Fruit fly (Drosophila melanogaster): Measurements from ENCODE around the gene Xrcc2.

The Xrcc2 gene

DNA sequence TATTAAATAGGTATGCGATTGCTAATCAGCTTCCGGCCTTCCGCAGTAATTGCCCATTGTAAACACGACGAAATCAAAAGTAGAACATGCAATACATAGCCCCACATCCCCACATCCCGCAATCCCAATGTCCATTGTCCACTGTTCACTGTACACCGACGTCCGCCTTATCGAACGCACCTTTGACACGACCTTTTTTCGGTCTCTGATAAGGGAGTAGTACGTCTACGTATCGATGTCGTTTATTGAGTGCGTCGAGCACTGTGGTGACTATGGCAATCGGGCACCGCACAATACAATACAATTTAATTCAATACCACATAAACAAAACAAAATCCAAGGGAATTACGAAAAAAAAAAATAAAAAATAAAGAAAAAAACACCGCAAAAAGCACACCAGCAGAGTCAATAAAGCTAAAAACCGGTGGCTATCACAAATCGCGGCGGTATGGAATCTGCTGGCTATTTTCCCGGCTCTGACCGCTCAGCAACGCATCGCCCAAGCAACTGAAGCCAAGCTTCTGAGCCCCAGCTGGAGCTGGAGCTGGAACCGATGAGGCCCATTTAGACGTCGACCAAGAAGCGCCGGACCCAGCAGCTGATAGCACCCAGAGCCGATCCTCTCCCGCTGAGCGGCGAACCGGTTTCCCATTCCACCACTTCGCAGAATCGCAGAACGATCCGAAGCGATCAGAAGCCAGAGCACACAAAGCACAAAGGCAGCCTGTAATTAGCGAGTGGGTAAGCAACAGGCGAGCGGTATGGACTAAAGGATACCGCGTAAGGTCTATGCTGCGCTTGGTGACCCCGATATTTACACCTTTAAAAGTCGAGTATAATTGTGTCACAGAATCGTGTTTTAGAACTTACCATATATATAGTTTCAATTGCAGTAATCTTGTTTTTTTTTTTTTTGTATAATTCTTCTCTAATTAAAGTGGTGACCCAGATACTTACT lies 16.4 kb upstream of the Xrcc2 start, which contains the start of gene Hayan (continued):
- no peak for TF ChIP-seq CG10209 (GFP tag; optimal IDR thresholded peaks at IDR 0.05)
- TF ChIP-seq CG32767 (GFP tag; IDR thresholded peaks at IDR 0.05): no peak
- TF ChIP-seq CG16779 (GFP tag; IDR thresholded peaks at IDR 0.05): no peak
- no peak for TF ChIP-seq Ets97D (GFP tag; optimal IDR thresholded peaks at IDR 0.05)
- TF ChIP-seq knrl (GFP tag; IDR thresholded peaks at IDR 0.05; ENCODE audit: partially characterized antibody): no peak
- TF ChIP-seq CG15269 (tag; optimal IDR thresholded peaks at IDR 0.05): no peak
- no peak for TF ChIP-seq NfI (GFP tag; optimal IDR thresholded peaks at IDR 0.05)
- TF ChIP-seq MTF-1 (GFP tag; optimal IDR thresholded peaks at IDR 0.05; ENCODE audit: borderline replicate concordance): no peak
- TF ChIP-seq slp2 (GFP tag; optimal IDR thresholded peaks at IDR 0.05): no peak
- TF ChIP-seq gro (GFP tag; optimal IDR thresholded peaks at IDR 0.05): no peak
- TF ChIP-seq mld (GFP tag; IDR thresholded peaks at IDR 0.05; ENCODE audit: partially characterized antibody): no peak
- TF ChIP-seq CG4282 (GFP tag; optimal IDR thresholded peaks at IDR 0.05): no peak
- TF ChIP-seq Oli (tag; optimal IDR thresholded peaks at IDR 0.05): no peak
- no peak for TF ChIP-seq tio (GFP tag; optimal IDR thresholded peaks at IDR 0.05)
- TF ChIP-seq D19B (GFP tag; optimal IDR thresholded peaks at IDR 0.05): peak; percentile 80
- TF ChIP-seq CG2712 (tag; optimal IDR thresholded peaks at IDR 0.05): no peak
- TF ChIP-seq CG18619 (GFP tag; optimal IDR thresholded peaks at IDR 0.05): no peak
- TF ChIP-seq crp (GFP tag; optimal IDR thresholded peaks at IDR 0.05): no peak
- no peak for TF ChIP-seq Sox102F (GFP tag; optimal IDR thresholded peaks at IDR 0.05)
- TF ChIP-seq CG10979 (tag; optimal IDR thresholded peaks at IDR 0.05): no peak
- peak; percentile 6; the same call in 1 of the 3 replicates for TF ChIP-seq Dbx (GFP tag; IDR thresholded peaks at IDR 0.05)
- no peak for TF ChIP-seq CG1792 (GFP tag; optimal IDR thresholded peaks at IDR 0.05)
- no peak for TF ChIP-seq hth (optimal IDR thresholded peaks at IDR 0.05)
- no peak for TF ChIP-seq pfk (GFP tag; optimal IDR thresholded peaks at IDR 0.05)
- no peak for TF ChIP-seq CG12942 (GFP tag; optimal IDR thresholded peaks at IDR 0.05)
- no peak for TF ChIP-seq ato (GFP tag; IDR thresholded peaks at IDR 0.05; ENCODE audit: partially characterized antibody)
- TF ChIP-seq Deaf1 (tag; optimal IDR thresholded peaks at IDR 0.05): peak; percentile 64
- peak; percentile 8 for TF ChIP-seq sqz (GFP tag; optimal IDR thresholded peaks at IDR 0.05)
- TF ChIP-seq CG12391 (tag; optimal IDR thresholded peaks at IDR 0.05): no peak
- TF ChIP-seq CG7963 (GFP tag; IDR thresholded peaks at IDR 0.05; ENCODE audit: partially characterized antibody): no peak
- TF ChIP-seq CG2120 (GFP tag; optimal IDR thresholded peaks at IDR 0.05): no peak
- no peak for TF ChIP-seq scrt (GFP tag; optimal IDR thresholded peaks at IDR 0.05)
- TF ChIP-seq zen (tag; optimal IDR thresholded peaks at IDR 0.05): no peak
- TF ChIP-seq Adf1 (GFP tag; IDR thresholded peaks at IDR 0.05): peak; percentile 23; the same call in 1 of the 2 replicates
- TF ChIP-seq ssp (GFP tag; IDR thresholded peaks at IDR 0.05): no peak
- TF ChIP-seq Nf-YA (GFP tag; IDR thresholded peaks at IDR 0.05): no peak
- TF ChIP-seq chn (GFP tag; optimal IDR thresholded peaks at IDR 0.05): no peak
- no peak for TF ChIP-seq toy (GFP tag; IDR thresholded peaks at IDR 0.05)
- no peak for TF ChIP-seq jing (GFP tag; optimal IDR thresholded peaks at IDR 0.05)
- TF ChIP-seq CG30403 (GFP tag; optimal IDR thresholded peaks at IDR 0.05): no peak
- TF ChIP-seq CG11696 (GFP tag; IDR thresholded peaks at IDR 0.05): no peak
- no peak for TF ChIP-seq BEAF-32 (GFP tag; optimal IDR thresholded peaks at IDR 0.05)
- TF ChIP-seq wek (GFP tag; optimal IDR thresholded peaks at IDR 0.05): no peak
- no peak for TF ChIP-seq E2f1 (GFP tag; IDR thresholded peaks at IDR 0.05)
- no peak for TF ChIP-seq CG12659 (GFP tag; optimal IDR thresholded peaks at IDR 0.05)
- TF ChIP-seq stwl (tag; optimal IDR thresholded peaks at IDR 0.05): no peak
- TF ChIP-seq nom (GFP tag; optimal IDR thresholded peaks at IDR 0.05): peak; percentile 78
- no peak for TF ChIP-seq CG2678 (tag; optimal IDR thresholded peaks at IDR 0.05)

Data from whole organism, embryonic.